Fruit fly (Drosophila melanogaster): Measurements from ENCODE around the gene pkm.

pkm gene

dm6 chrX:11548701-11549100 is 35.3 kb downstream of the pkm start:
- no peak for TF ChIP-seq noc (tag; optimal IDR thresholded peaks at IDR 0.05)

DNA sequence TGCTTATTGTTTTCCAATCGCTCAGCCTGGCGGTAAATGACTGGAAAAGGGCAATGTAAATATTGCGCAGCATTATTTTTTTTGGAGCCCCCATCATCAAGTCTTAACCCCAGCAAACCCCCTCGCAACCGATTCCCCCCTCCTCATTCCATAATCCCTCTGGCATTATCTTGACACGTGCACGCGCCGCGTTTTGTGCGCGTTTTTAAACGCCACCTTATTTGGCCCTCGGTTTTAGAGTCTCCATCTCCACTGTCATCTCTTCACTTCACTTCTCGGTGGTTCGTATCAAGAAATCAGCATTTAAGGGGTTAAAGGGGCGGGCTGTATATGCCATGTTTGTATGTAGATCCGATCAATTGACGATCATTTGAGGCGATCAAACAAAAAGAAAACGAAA is 37.0 kb downstream of the pkm start:
- no peak for TF ChIP-seq noc (tag; optimal IDR thresholded peaks at IDR 0.05)

DNA sequence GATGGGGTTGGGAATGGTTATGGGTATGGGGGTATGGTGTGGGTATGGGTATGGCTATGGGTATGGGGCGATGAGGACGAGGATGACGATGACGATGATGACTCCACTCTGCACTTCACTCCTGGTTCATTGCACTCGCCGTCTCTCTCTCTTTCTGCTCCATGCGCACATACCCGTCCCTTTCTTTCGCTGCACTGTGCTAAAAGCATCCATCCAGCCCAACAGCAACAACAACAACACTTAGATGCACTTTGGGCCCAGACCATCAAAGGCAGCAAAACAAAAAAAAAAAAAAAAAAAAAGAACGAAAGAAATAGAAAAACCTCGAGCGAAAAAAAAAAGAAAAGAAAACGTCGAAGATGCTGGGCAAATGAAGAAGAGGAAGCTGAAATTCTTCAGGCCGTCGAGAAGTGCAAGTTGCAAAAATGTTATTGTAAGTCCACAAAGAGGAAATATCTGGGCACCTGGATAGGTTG is 39.0 kb downstream of the pkm start:
- no peak for TF ChIP-seq noc (tag; optimal IDR thresholded peaks at IDR 0.05)

- TF ChIP-seq noc (tag; optimal IDR thresholded peaks at IDR 0.05): no peak
Measured at dm6 chrX:11544110-11544950, 39.6 kb downstream of the pkm start.

DNA sequence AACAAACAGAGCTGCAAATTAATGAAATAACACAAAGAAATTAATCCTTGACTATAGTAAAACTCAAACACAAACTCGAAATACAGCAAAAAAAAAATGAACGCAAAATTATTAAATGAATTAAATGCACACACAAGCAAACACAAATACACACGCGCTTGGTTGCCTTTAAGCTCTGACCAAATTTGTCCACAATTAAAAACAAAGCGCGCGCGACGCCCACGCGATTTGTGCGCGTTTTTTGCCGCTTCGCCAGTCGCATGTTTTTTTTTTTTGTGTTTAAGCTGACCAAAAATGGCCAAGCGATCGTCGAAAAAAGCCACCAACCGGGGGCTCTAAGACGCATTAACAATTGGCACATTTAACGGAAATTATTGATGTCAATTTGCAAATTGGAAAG is 40.7 kb downstream of the pkm start:
- no peak for TF ChIP-seq noc (tag; optimal IDR thresholded peaks at IDR 0.05)

dm6 chrX:11542502-11542901 is 41.5 kb downstream of the pkm start:
- TF ChIP-seq noc (tag; optimal IDR thresholded peaks at IDR 0.05): no peak

Data from whole organism, larva.